Fruit fly (Drosophila melanogaster) S2 (cell line): Measurements from ENCODE around the gene CG31816.

Experiments used
- CG8478 ChIP-seq: fragments of >200 bp; optimal IDR thresholded peaks from 2 replicates; lab custom pipeline; 2018
- CTCF ChIP-seq, 2 experiments: fragments of >200 bp; optimal IDR thresholded peaks; 2 replicates each; lab custom pipeline; 2018

DNA sequence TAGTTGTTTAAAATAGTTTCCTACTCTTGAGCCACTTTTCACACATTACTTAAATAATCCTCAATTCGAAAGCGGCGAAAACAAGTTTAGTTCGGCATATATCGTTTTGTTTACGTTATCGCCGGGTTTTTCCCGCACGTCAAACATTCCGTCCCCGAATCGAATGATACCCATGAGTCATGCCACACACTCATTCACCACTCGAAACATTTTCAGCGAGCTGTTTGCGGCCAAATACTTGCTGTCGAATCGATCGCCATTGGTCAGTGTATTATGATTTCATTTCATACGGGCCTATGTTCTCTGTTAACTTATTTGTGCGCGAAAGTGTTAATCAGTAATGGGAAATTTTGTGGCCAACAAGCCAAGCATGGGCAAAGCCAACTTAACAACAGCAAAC, 13.9 kb upstream of the CG31816 start:
- no peak for TF ChIP-seq CG8478 (lab: Kevin White, UChicago)
- no peak for TF ChIP-seq CTCF (optimal IDR thresholded peaks at IDR 0.05; lab: Kevin White, UChicago)
